Fruit fly (Drosophila melanogaster): Measurements from ENCODE around the gene swm.

The swm gene

dm6 chr2L:19542268-19542773, 49.3 kb downstream of the swm start (continued):
- TF ChIP-seq fd96Cb (tag; optimal IDR thresholded peaks at IDR 0.05) (no peak), danr (GFP tag; IDR thresholded peaks at IDR 0.05) (no peak), CG11504 (tag; optimal IDR thresholded peaks at IDR 0.05) (peak; percentile 5), CG15514 (GFP tag; optimal IDR thresholded peaks at IDR 0.05) (peak; percentile 59), MESR4 (GFP tag; optimal IDR thresholded peaks at IDR 0.05) (peak; percentile 82), lilli (GFP tag; optimal IDR thresholded peaks at IDR 0.05) (no peak), HmgZ (tag; optimal IDR thresholded peaks at IDR 0.05) (peak; percentile 71), BEAF-32 (GFP tag; optimal IDR thresholded peaks at IDR 0.05) (peak; percentile 81), CG12236 (GFP tag; optimal IDR thresholded peaks at IDR 0.05) (no peak), CG10321 (GFP tag; IDR thresholded peaks at IDR 0.05) (no peak), E2f2 (GFP tag; IDR thresholded peaks at IDR 0.05) (peak; percentile 67), phol (tag; optimal IDR thresholded peaks at IDR 0.05) (peak; percentile 27), zen2 (GFP tag; IDR thresholded peaks at IDR 0.05; ENCODE audit: partially characterized antibody) (peak; percentile 93), Xrp1 (GFP tag; IDR thresholded peaks at IDR 0.05) (no peak), abd-A (tag; optimal IDR thresholded peaks at IDR 0.05) (peak; percentile 84), Stat92E (GFP tag; optimal IDR thresholded peaks at IDR 0.05) (peak in 1 of 3 experiments; percentile 35), HLH4C (GFP tag; IDR thresholded peaks at IDR 0.05; ENCODE audit: partially characterized antibody) (peak; percentile 95), CoRest (tag; optimal IDR thresholded peaks at IDR 0.05) (peak; percentile 34), CG2116 (GFP tag; optimal IDR thresholded peaks at IDR 0.05) (peak; percentile 78), vnd (GFP tag; IDR thresholded peaks at IDR 0.05; ENCODE audit: partially characterized antibody) (peak; percentile 91), Fer1 (GFP tag; optimal IDR thresholded peaks at IDR 0.05) (peak; percentile 26), CG12659 (GFP tag; optimal IDR thresholded peaks at IDR 0.05) (peak; percentile 77), CG34422 (GFP tag; IDR thresholded peaks at IDR 0.05) (peak; percentile 13; the same call in 1 of the 3 replicates), Dll (GFP tag; IDR thresholded peaks at IDR 0.05; ENCODE audit: partially characterized antibody) (peak; percentile 90), CG10267 (tag; optimal IDR thresholded peaks at IDR 0.05) (peak; percentile 46), CG31441 (GFP tag; IDR thresholded peaks at IDR 0.05) (peak; percentile 62), bbx (GFP tag; IDR thresholded peaks at IDR 0.05; ENCODE audit: partially characterized antibody) (peak; percentile 88), CG32767 (GFP tag; IDR thresholded peaks at IDR 0.05) (0 out of 2 replicates have a peak, but pooled peaks have one; percentile 15), Bdp1 (GFP tag; optimal IDR thresholded peaks at IDR 0.05) (no peak), inv (GFP tag; IDR thresholded peaks at IDR 0.05; ENCODE audit: partially characterized antibody) (peak; percentile 73), CG13624 (GFP tag; optimal IDR thresholded peaks at IDR 0.05) (peak; percentile 65), CG12769 (tag; optimal IDR thresholded peaks at IDR 0.05) (peak; percentile 33), grau (tag; optimal IDR thresholded peaks at IDR 0.05) (peak; percentile 6), ro (GFP tag; IDR thresholded peaks at IDR 0.05) (no peak), sd (tag; optimal IDR thresholded peaks at IDR 0.05) (peak; percentile 50), CG9797 (GFP tag; optimal IDR thresholded peaks at IDR 0.05) (peak; percentile 7), vvl (GFP tag; IDR thresholded peaks at IDR 0.05) (peak; percentile 22; the same call in 1 of the 2 replicates), tna (GFP tag; IDR thresholded peaks at IDR 0.05; ENCODE audit: partially characterized antibody) (peak; percentile 92), CG2129 (GFP tag; IDR thresholded peaks at IDR 0.05; ENCODE audit: partially characterized antibody) (peak; percentile 62), HmgD (GFP tag; optimal IDR thresholded peaks at IDR 0.05) (peak; percentile 38), bcd (GFP tag; optimal IDR thresholded peaks at IDR 0.05) (no peak), Hsf (GFP tag; optimal IDR thresholded peaks at IDR 0.05) (peak; percentile 1), nmo (GFP tag; optimal IDR thresholded peaks at IDR 0.05) (peak; percentile 19), CG12299 (tag; optimal IDR thresholded peaks at IDR 0.05) (no peak), cg (GFP tag; optimal IDR thresholded peaks at IDR 0.05) (peak; percentile 72), CG31365 (tag; optimal IDR thresholded peaks at IDR 0.05) (no peak), CG2678 (tag; optimal IDR thresholded peaks at IDR 0.05) (peak; percentile 8), kay (GFP tag; optimal IDR thresholded peaks at IDR 0.05) (no peak)

Measured in whole organism, embryonic.